Worm (Caenorhabditis elegans) whole organism, L4 larva: ENCODE measurements around the gene glb-16.

ENCODE experiments used
- R02D3.7 ChIP-seq: fragments of 150-350 bp; sonication (generic microtip); optimal IDR thresholded peaks from 3 replicates; lab custom pipeline; 2014; ENCODE audit warnings: missing biosample characterization, missing genetic modification characterization
- T26A8.4 ChIP-seq: fragments of 200-800 bp; sonication (Bioruptor generic); IDR thresholded peaks from 2 replicates; pipeline ENCODE4 v1.3.6; 2022; ENCODE audit warnings: missing genetic modification characterization, missing compliant biosample characterization
- lin-39 ChIP-seq: fragments of 150-350 bp; optimal IDR thresholded peaks from 2 replicates; lab custom pipeline; 2014; ENCODE audit warnings: missing biosample characterization, missing genetic modification reagents, missing genetic modification characterization
- mdl-1 ChIP-seq, 2 experiments: fragments of 150-350 bp in 1 of 2; sonication (generic microtip) in 1 of 2; optimal IDR thresholded peaks; 2 replicates each; lab custom pipeline; 2014 to 2017; ENCODE audit warnings: missing biosample characterization in 2 of 2, missing genetic modification characterization in 2 of 2
- mdt-29 ChIP-seq: fragments of 200-800 bp; sonication (Bioruptor generic); IDR thresholded peaks from 2 replicates; pipeline ENCODE4 v1.3.6; 2022; ENCODE audit warnings: missing genetic modification reagents, missing genetic modification characterization, missing compliant biosample characterization
- nhr-237 ChIP-seq: sonication (generic microtip); optimal IDR thresholded peaks from 2 replicates; lab custom pipeline; 2017; ENCODE audit warnings: missing biosample characterization, missing genetic modification characterization
- pha-4 ChIP-seq, 2 experiments: fragments of 150-350 bp in 1 of 2; fragments of 200-800 bp in 1 of 2; sonication (Bioruptor generic) in 1 of 2; IDR thresholded peaks in 1 of 2; optimal IDR thresholded peaks in 1 of 2; 2 replicates each; pipeline versions ENCODE4 v1.3.6 to Lab custom; 2014 to 2022; ENCODE audit warnings: missing genetic modification characterization in 2 of 2, missing genetic modification reagents in 2 of 2, missing biosample characterization in 1 of 2, missing compliant biosample characterization in 1 of 2
- zip-11 ChIP-seq: fragments of 200-800 bp; sonication (Bioruptor generic); IDR thresholded peaks from 2 replicates; pipeline ENCODE4 v1.3.6; 2022; ENCODE audit warnings: missing genetic modification characterization, missing compliant biosample characterization
- ztf-11 ChIP-seq: fragments of 150-350 bp; optimal IDR thresholded peaks from 2 replicates; lab custom pipeline; 2014; ENCODE audit warnings: missing biosample characterization, missing genetic modification characterization

ce11 chrX:7573629-7574028 is 33.7 kb upstream of the glb-16 start:
- TF ChIP-seq nhr-237 (tag; lab: Kevin White, UChicago) = no peak
- TF ChIP-seq zip-11 (GFP tag; lab: Robert Waterston, UW) = no peak
- TF ChIP-seq lin-39 (tag; lab: Kevin White, UChicago) = no peak
- TF ChIP-seq mdl-1 (tag; optimal IDR thresholded peaks at IDR 0.05; lab: Kevin White, UChicago) = no peak
- no peak for TF ChIP-seq ztf-11
- TF ChIP-seq pha-4 (GFP tag; IDR thresholded peaks at IDR 0.05; lab: Robert Waterston, UW) = no peak
- TF ChIP-seq pha-4 (tag; optimal IDR thresholded peaks at IDR 0.05; lab: Kevin White, UChicago) = no peak
- no peak for TF ChIP-seq R02D3.7
- TF ChIP-seq T26A8.4 (GFP tag; lab: Robert Waterston, UW) = no peak
- TF ChIP-seq mdt-29 (GFP tag; lab: Robert Waterston, UW) = no peak
